Fruit fly (Drosophila melanogaster) Kc167 (cell line): ENCODE measurements around the gene Ssl2.

Experiments used
- Myc ChIP-seq: fragments of >200 bp; optimal IDR thresholded peaks from 2 replicates; lab custom pipeline; 2017; ENCODE audit warnings: missing external identifiers
- Sin3A ChIP-seq: fragments of >200 bp; optimal IDR thresholded peaks from 2 replicates; lab custom pipeline; 2018; ENCODE audit warnings: missing external identifiers
- h ChIP-seq: fragments of >200 bp; optimal IDR thresholded peaks from 3 replicates; lab custom pipeline; 2018; ENCODE audit warnings: missing external identifiers
- insv ChIP-seq: fragments of >200 bp; optimal IDR thresholded peaks from 3 replicates; lab custom pipeline; 2018; ENCODE audit warnings: missing external identifiers
- psq ChIP-seq: fragments of >200 bp; optimal IDR thresholded peaks from 2 replicates; lab custom pipeline; 2017; ENCODE audit warnings: missing external identifiers
- ttk ChIP-seq: sonication (Bioruptor generic); optimal IDR thresholded peaks from 2 replicates; lab custom pipeline; 2017; ENCODE audit warnings: missing external identifiers

- TF ChIP-seq insv (lab: Kevin White, UChicago) (no peak), psq (no peak), h (lab: Kevin White, UChicago) (no peak), Myc (lab: Kevin White, UChicago) (no peak), Sin3A (lab: Kevin White, UChicago) (no peak), ttk (no peak)
Observed at dm6 chr3R:29011144-29011543, 21.3 kb downstream of the Ssl2 start.
